Fruit fly (Drosophila melanogaster) whole organism, embryonic: ENCODE measurements around the gene wls.

Experiments used
- Adf1 ChIP-seq: fragments of 200-800 bp; sonication (Bioruptor generic); IDR thresholded peaks from 2 replicates; pipeline ENCODE4 v1.3.6; 2022; ENCODE audit warnings: missing biosample characterization, missing genetic modification characterization
- CG10543 ChIP-seq: fragments of 200-800 bp; sonication (Bioruptor generic); optimal IDR thresholded peaks from 3 replicates; lab custom pipeline; 2017; ENCODE audit warnings: missing biosample characterization, mild to moderate bottlenecking, missing genetic modification characterization, moderate library complexity
- CG11456 ChIP-seq: fragments of 200-800 bp; sonication (Bioruptor generic); IDR thresholded peaks from 3 replicates; pipeline ENCODE4 v1.3.6; 2022; ENCODE audit warnings: missing biosample characterization, missing genetic modification characterization
- CG12219 ChIP-seq: fragments of 200-800 bp; sonication (Bioruptor generic); optimal IDR thresholded peaks from 3 replicates; lab custom pipeline; 2018; ENCODE audit warnings: missing biosample characterization, mild to moderate bottlenecking, missing genetic modification characterization
- CG12299 ChIP-seq: fragments of 200-800 bp; sonication (Bioruptor generic); optimal IDR thresholded peaks from 2 replicates; lab custom pipeline; 2018; ENCODE audit warnings: missing biosample characterization, mild to moderate bottlenecking, missing genetic modification characterization
- CG12391 ChIP-seq: fragments of 200-800 bp; sonication (Bioruptor generic); optimal IDR thresholded peaks from 3 replicates; lab custom pipeline; 2018; ENCODE audit warnings: missing biosample characterization, mild to moderate bottlenecking, missing genetic modification characterization, moderate library complexity
- CG12769 ChIP-seq: fragments of 200-800 bp; sonication (Bioruptor generic); optimal IDR thresholded peaks from 2 replicates; lab custom pipeline; 2019; ENCODE audit warnings: missing biosample characterization, mild to moderate bottlenecking, missing genetic modification characterization, moderate library complexity
- CG15269 ChIP-seq: fragments of 200-800 bp; sonication (Bioruptor generic); optimal IDR thresholded peaks from 2 replicates; lab custom pipeline; 2018; ENCODE audit warnings: missing biosample characterization, mild to moderate bottlenecking, missing genetic modification characterization, moderate library complexity
- CG17328 ChIP-seq: fragments of 200-800 bp; sonication (Bioruptor generic); IDR thresholded peaks from 2 replicates; pipeline ENCODE4 v1.3.6; 2022; ENCODE audit warnings: missing biosample characterization, missing genetic modification characterization
- CG17802 ChIP-seq: fragments of 200-800 bp; sonication (Bioruptor generic); optimal IDR thresholded peaks from 2 replicates; lab custom pipeline; 2018; ENCODE audit warnings: missing biosample characterization, mild to moderate bottlenecking, missing genetic modification characterization, moderate library complexity
- CG17829 ChIP-seq: fragments of 200-800 bp; optimal IDR thresholded peaks from 2 replicates; lab custom pipeline; 2019; ENCODE audit warnings: missing biosample characterization, mild to moderate bottlenecking, missing genetic modification characterization, moderate library complexity
- CG31224 ChIP-seq: fragments of 200-800 bp; sonication (Bioruptor generic); IDR thresholded peaks from 2 replicates; pipeline ENCODE4 v1.3.6; 2022; ENCODE audit warnings: missing biosample characterization, missing genetic modification characterization
- CG31365 ChIP-seq: fragments of 200-800 bp; sonication (Bioruptor generic); optimal IDR thresholded peaks from 2 replicates; lab custom pipeline; 2018; ENCODE audit warnings: missing biosample characterization, mild to moderate bottlenecking, missing genetic modification characterization
- CG32532 ChIP-seq: fragments of 200-800 bp; sonication (Bioruptor generic); IDR thresholded peaks from 2 replicates; pipeline ENCODE4 v1.3.6; 2022; ENCODE audit warnings: missing biosample characterization, missing genetic modification characterization
- CG32772 ChIP-seq: fragments of 200-800 bp; sonication (Bioruptor generic); IDR thresholded peaks from 2 replicates; pipeline ENCODE4 v1.3.6; 2022; ENCODE audit warnings: missing biosample characterization, missing genetic modification characterization
- CG34422 ChIP-seq: fragments of 200-800 bp; sonication (Bioruptor generic); IDR thresholded peaks from 3 replicates; pipeline ENCODE4 v1.3.6; 2022; ENCODE audit warnings: missing biosample characterization, missing genetic modification characterization
- CG4707 ChIP-seq: fragments of 200-800 bp; sonication (Bioruptor generic); optimal IDR thresholded peaks from 2 replicates; lab custom pipeline; 2018; ENCODE audit warnings: missing biosample characterization, mild to moderate bottlenecking, missing genetic modification characterization, moderate library complexity
- CG6175 ChIP-seq: fragments of 200-800 bp; sonication (Bioruptor generic); IDR thresholded peaks from 3 replicates; pipeline ENCODE4 v1.3.6; 2022; ENCODE audit warnings: missing biosample characterization, missing genetic modification characterization
- CG7963 ChIP-seq: fragments of 200-800 bp; sonication (Bioruptor generic); IDR thresholded peaks from 3 replicates; pipeline ENCODE4 v1.3.6; 2022; ENCODE audit warnings: missing biosample characterization, missing genetic modification characterization; ENCODE audit not compliant: partially characterized antibody
- CG8924 ChIP-seq: fragments of 200-800 bp; optimal IDR thresholded peaks from 3 replicates; lab custom pipeline; 2019; ENCODE audit warnings: missing biosample characterization, mild to moderate bottlenecking, missing genetic modification characterization, moderate library complexity
- CG9932 ChIP-seq: fragments of 200-800 bp; sonication (Bioruptor generic); IDR thresholded peaks from 2 replicates; pipeline ENCODE4 v1.3.6; 2022; ENCODE audit warnings: missing biosample characterization, missing genetic modification characterization
- Chrac-16 ChIP-seq: fragments of 200-800 bp; sonication (Bioruptor generic); optimal IDR thresholded peaks from 3 replicates; lab custom pipeline; 2016; ENCODE audit warnings: missing biosample characterization, missing genetic modification characterization
- D19A ChIP-seq: fragments of 200-800 bp; optimal IDR thresholded peaks from 3 replicates; lab custom pipeline; 2019; ENCODE audit warnings: missing biosample characterization, mild to moderate bottlenecking, missing genetic modification characterization, moderate library complexity
- H15 ChIP-seq: fragments of 200-800 bp; sonication (Bioruptor generic); IDR thresholded peaks from 3 replicates; pipeline ENCODE4 v1.3.6; 2022; ENCODE audit warnings: missing biosample characterization, missing genetic modification characterization
- HLHmδ ChIP-seq: fragments of 200-800 bp; sonication (Bioruptor generic); optimal IDR thresholded peaks from 2 replicates; lab custom pipeline; 2018; ENCODE audit warnings: missing biosample characterization, mild to moderate bottlenecking, missing genetic modification characterization, moderate library complexity
- HmgD ChIP-seq: fragments of 200-800 bp; sonication (Bioruptor generic); optimal IDR thresholded peaks from 3 replicates; lab custom pipeline; 2016; ENCODE audit warnings: missing biosample characterization, missing genetic modification characterization
- Lim3 ChIP-seq: fragments of 200-800 bp; sonication (Bioruptor generic); IDR thresholded peaks from 2 replicates; pipeline ENCODE4 v1.3.6; 2022; ENCODE audit warnings: missing biosample characterization, missing genetic modification characterization
- Max ChIP-seq: fragments of 200-800 bp; sonication (Bioruptor generic); optimal IDR thresholded peaks from 2 replicates; lab custom pipeline; 2016; ENCODE audit warnings: missing biosample characterization, mild to moderate bottlenecking, missing genetic modification characterization
- Meics ChIP-seq: fragments of 200-800 bp; sonication (Bioruptor generic); optimal IDR thresholded peaks from 2 replicates; lab custom pipeline; 2017; ENCODE audit warnings: missing biosample characterization, mild to moderate bottlenecking, missing genetic modification characterization
- Sry-δ ChIP-seq: fragments of 200-800 bp; sonication (Bioruptor generic); optimal IDR thresholded peaks from 2 replicates; lab custom pipeline; 2016; ENCODE audit warnings: missing biosample characterization, missing genetic modification characterization
- Trl ChIP-seq, 3 experiments: fragments of >200 bp in 2 of 3; fragments of 200-800 bp in 1 of 3; sonication (Bioruptor generic) in 1 of 3; optimal IDR thresholded peaks; 2 replicates in 1 of 3; 3 replicates in 2 of 3; lab custom pipeline; 2016 to 2017; ENCODE audit warnings: missing biosample characterization in 1 of 3, missing genetic modification characterization in 1 of 3
- ac ChIP-seq: fragments of 200-800 bp; sonication (Bioruptor generic); optimal IDR thresholded peaks from 3 replicates; lab custom pipeline; 2017; ENCODE audit warnings: missing biosample characterization, mild to moderate bottlenecking, missing genetic modification characterization
- al ChIP-seq: fragments of 200-800 bp; sonication (Bioruptor generic); IDR thresholded peaks from 2 replicates; pipeline ENCODE4 v1.3.6; 2022; ENCODE audit warnings: missing biosample characterization, missing genetic modification characterization
- amos ChIP-seq: fragments of 200-800 bp; sonication (Bioruptor generic); IDR thresholded peaks from 2 replicates; pipeline ENCODE4 v1.3.6; 2022; ENCODE audit warnings: missing biosample characterization, missing genetic modification characterization; ENCODE audit not compliant: partially characterized antibody
- ara ChIP-seq: fragments of 200-800 bp; sonication (Bioruptor generic); IDR thresholded peaks from 2 replicates; pipeline ENCODE4 v1.3.6; 2022; ENCODE audit warnings: missing biosample characterization, missing genetic modification characterization
- ash1 ChIP-seq: fragments of 200-800 bp; sonication (Bioruptor generic); optimal IDR thresholded peaks from 2 replicates; lab custom pipeline; 2018; ENCODE audit warnings: missing biosample characterization, mild to moderate bottlenecking, missing genetic modification characterization
- chm ChIP-seq: fragments of 200-800 bp; sonication (Bioruptor generic); IDR thresholded peaks from 2 replicates; pipeline ENCODE4 v1.3.6; 2022; ENCODE audit warnings: missing biosample characterization, missing genetic modification characterization
- dati ChIP-seq: fragments of 200-800 bp; sonication (Bioruptor generic); IDR thresholded peaks from 2 replicates; pipeline ENCODE4 v1.3.6; 2022; ENCODE audit warnings: missing biosample characterization, missing genetic modification characterization
- dm ChIP-seq: fragments of 200-800 bp; sonication (Bioruptor generic); optimal IDR thresholded peaks from 3 replicates; lab custom pipeline; 2016; ENCODE audit warnings: missing biosample characterization, missing genetic modification characterization
- ewg ChIP-seq: fragments of 200-800 bp; sonication (Bioruptor generic); optimal IDR thresholded peaks from 3 replicates; lab custom pipeline; 2017; ENCODE audit warnings: mild to moderate bottlenecking, missing biosample characterization, missing genetic modification reagents, missing genetic modification characterization
- exex ChIP-seq: fragments of 200-800 bp; sonication (Bioruptor generic); optimal IDR thresholded peaks from 4 replicates; lab custom pipeline; 2018; ENCODE audit warnings: missing biosample characterization, mild to moderate bottlenecking, missing genetic modification characterization, moderate library complexity
- hbn ChIP-seq: fragments of 200-800 bp; sonication (Bioruptor generic); IDR thresholded peaks from 2 replicates; pipeline ENCODE4 v1.3.6; 2022; ENCODE audit warnings: missing biosample characterization, missing genetic modification characterization; ENCODE audit not compliant: partially characterized antibody
- insv ChIP-seq, 2 experiments: fragments of 200-800 bp; sonication (Bioruptor generic); optimal IDR thresholded peaks; 3 replicates each; lab custom pipeline; 2016 to 2018; ENCODE audit warnings: missing biosample characterization in 2 of 2, missing genetic modification characterization in 2 of 2
- jumu ChIP-seq: fragments of 200-800 bp; sonication (Bioruptor generic); optimal IDR thresholded peaks from 3 replicates; lab custom pipeline; 2016; ENCODE audit warnings: missing biosample characterization, missing genetic modification characterization
- kni ChIP-seq: fragments of 200-800 bp; sonication (Bioruptor generic); optimal IDR thresholded peaks from 3 replicates; lab custom pipeline; 2017; ENCODE audit warnings: mild to moderate bottlenecking, missing biosample characterization, missing genetic modification reagents, missing genetic modification characterization
- lmd ChIP-seq: fragments of 200-800 bp; sonication (Bioruptor generic); IDR thresholded peaks from 2 replicates; pipeline ENCODE4 v1.3.6; 2022; ENCODE audit warnings: missing biosample characterization, missing genetic modification characterization
- pros ChIP-seq: fragments of 200-800 bp; sonication (Bioruptor generic); optimal IDR thresholded peaks from 3 replicates; lab custom pipeline; 2019; ENCODE audit warnings: missing biosample characterization, mild to moderate bottlenecking, missing genetic modification characterization, moderate library complexity
- tap ChIP-seq: fragments of 200-800 bp; optimal IDR thresholded peaks from 3 replicates; lab custom pipeline; 2019; ENCODE audit warnings: missing biosample characterization, mild to moderate bottlenecking, missing genetic modification characterization, moderate library complexity
- vfl ChIP-seq: fragments of 200-800 bp; sonication (Bioruptor generic); optimal IDR thresholded peaks from 2 replicates; lab custom pipeline; 2016; ENCODE audit warnings: missing biosample characterization, missing genetic modification characterization
- zf30C ChIP-seq: fragments of 200-800 bp; sonication (Bioruptor generic); optimal IDR thresholded peaks from 3 replicates; lab custom pipeline; 2018; ENCODE audit warnings: missing biosample characterization, mild to moderate bottlenecking, missing genetic modification characterization

wls gene

dm6 chr3L:11120419-11120958 lies 48.9 kb downstream of the wls start, which contains the start of the genes FoxK and mRpL2 (continued):
- TF ChIP-seq Sry-δ = peak; percentile 53
- TF ChIP-seq ewg (GFP tag; lab: Kevin White, UChicago) = peak; percentile 89
- TF ChIP-seq jumu (GFP tag; lab: Kevin White, UChicago) = no peak
- TF ChIP-seq CG17328 (GFP tag; lab: Robert Waterston, UW) = no peak
- no peak for TF ChIP-seq CG12299 (tag; lab: Kevin White, UChicago)
- 0 out of 2 replicates have a peak, but pooled peaks have one; percentile 4 for TF ChIP-seq chm (GFP tag; lab: Robert Waterston, UW)
- peak; percentile 30 for TF ChIP-seq zf30C (GFP tag; lab: Kevin White, UChicago)
- no peak for TF ChIP-seq CG12219 (GFP tag; lab: Kevin White, UChicago)
- peak; percentile 49; the same call in 1 of the 2 replicates for TF ChIP-seq amos (GFP tag; lab: Robert Waterston, UW)
- no peak for TF ChIP-seq Adf1 (GFP tag; lab: Robert Waterston, UW)
- no peak for TF ChIP-seq CG6175
- TF ChIP-seq CG9932 = no peak
- TF ChIP-seq CG32532 = no peak
- TF ChIP-seq vfl (GFP tag; lab: Kevin White, UChicago) = no peak
- TF ChIP-seq ash1 (GFP tag; lab: Kevin White, UChicago) = no peak
- no peak for TF ChIP-seq Trl (optimal IDR thresholded peaks at IDR 0.05; lab: Kevin White, UChicago)
- no peak for TF ChIP-seq Trl (GFP tag; optimal IDR thresholded peaks at IDR 0.05; lab: Kevin White, UChicago)
- TF ChIP-seq Lim3 (GFP tag; lab: Robert Waterston, UW) = no peak
- peak; percentile 63 for TF ChIP-seq HmgD (GFP tag; lab: Kevin White, UChicago)
- TF ChIP-seq CG12391 (tag; lab: Kevin White, UChicago) = no peak
- TF ChIP-seq CG7963 (GFP tag; lab: Robert Waterston, UW) = no peak
- peak; percentile 25 for TF ChIP-seq CG17829
- TF ChIP-seq H15 (GFP tag; lab: Robert Waterston, UW) = 0 out of 3 replicates have a peak, but pooled peaks have one; percentile 34
- no peak for TF ChIP-seq kni (GFP tag; lab: Kevin White, UChicago)
- TF ChIP-seq CG31224 (GFP tag; lab: Robert Waterston, UW) = no peak
- peak; percentile 90 for TF ChIP-seq dm (GFP tag; lab: Kevin White, UChicago)
- TF ChIP-seq CG17802 (tag; lab: Kevin White, UChicago) = no peak
- TF ChIP-seq HLHmδ (GFP tag; lab: Kevin White, UChicago) = no peak
- TF ChIP-seq insv (GFP tag; optimal IDR thresholded peaks at IDR 0.05; lab: Kevin White, UChicago) = peak in 1 of 2 experiments; percentile 38
- no peak for TF ChIP-seq hbn (GFP tag; lab: Robert Waterston, UW)
- no peak for TF ChIP-seq CG32772 (GFP tag; lab: Robert Waterston, UW)
- peak; percentile 21 for TF ChIP-seq CG8924
- no peak for TF ChIP-seq CG15269 (tag; lab: Kevin White, UChicago)
- no peak for TF ChIP-seq Chrac-16 (GFP tag; lab: Kevin White, UChicago)
- peak; percentile 10 for TF ChIP-seq CG12769 (tag; lab: Kevin White, UChicago)
- no peak for TF ChIP-seq D19A (tag; lab: Kevin White, UChicago)
- no peak for TF ChIP-seq CG10543 (GFP tag; lab: Kevin White, UChicago)
- TF ChIP-seq pros = no peak
- no peak for TF ChIP-seq exex (tag; lab: Kevin White, UChicago)
- TF ChIP-seq CG11456 = no peak
- no peak for TF ChIP-seq al (GFP tag; lab: Robert Waterston, UW)
- peak; percentile 74; the same call in 2 of the 3 replicates for TF ChIP-seq CG34422 (GFP tag; lab: Robert Waterston, UW)
- no peak for TF ChIP-seq CG31365
- TF ChIP-seq CG4707 (GFP tag; lab: Kevin White, UChicago) = no peak
- TF ChIP-seq lmd (GFP tag; lab: Robert Waterston, UW) = no peak
- TF ChIP-seq ara (GFP tag; lab: Robert Waterston, UW) = no peak
- no peak for TF ChIP-seq ac (GFP tag; lab: Kevin White, UChicago)
- no peak for TF ChIP-seq dati (GFP tag; lab: Robert Waterston, UW)
- no peak for TF ChIP-seq tap (tag; lab: Kevin White, UChicago)
- TF ChIP-seq Max = peak; percentile 82
- no peak for TF ChIP-seq Meics (GFP tag; lab: Kevin White, UChicago)
